Fruit fly (Drosophila melanogaster) whole organism, embryonic: ENCODE results near the gene CG7231.

Experiments used
- Aef1 ChIP-seq: fragments of 200-800 bp; sonication (Bioruptor generic); IDR thresholded peaks from 3 replicates; pipeline ENCODE4 v1.3.6; 2022; ENCODE audit warnings: missing biosample characterization, missing genetic modification characterization
- CG10321 ChIP-seq: fragments of 200-800 bp; sonication (Bioruptor generic); IDR thresholded peaks from 2 replicates; pipeline ENCODE4 v1.3.6; 2022; ENCODE audit warnings: missing biosample characterization, missing genetic modification characterization
- CG11093 ChIP-seq: fragments of 200-800 bp; sonication (Bioruptor generic); IDR thresholded peaks from 3 replicates; pipeline ENCODE4 v1.3.6; 2022; ENCODE audit warnings: missing biosample characterization, missing genetic modification characterization
- CG13123 ChIP-seq: fragments of 200-800 bp; sonication (Bioruptor generic); optimal IDR thresholded peaks from 2 replicates; lab custom pipeline; 2016; ENCODE audit warnings: missing biosample characterization, missing genetic modification characterization
- CG14965 ChIP-seq: fragments of 200-800 bp; sonication (Bioruptor generic); optimal IDR thresholded peaks from 2 replicates; lab custom pipeline; 2016; ENCODE audit warnings: missing biosample characterization, missing genetic modification characterization, borderline replicate concordance
- CG1602 ChIP-seq: fragments of 200-800 bp; sonication (Bioruptor generic); optimal IDR thresholded peaks from 3 replicates; lab custom pipeline; 2016; ENCODE audit warnings: missing biosample characterization, missing genetic modification characterization
- CG17328 ChIP-seq: fragments of 200-800 bp; sonication (Bioruptor generic); IDR thresholded peaks from 2 replicates; pipeline ENCODE4 v1.3.6; 2022; ENCODE audit warnings: missing biosample characterization, missing genetic modification characterization
- CG17802 ChIP-seq: fragments of 200-800 bp; sonication (Bioruptor generic); optimal IDR thresholded peaks from 2 replicates; lab custom pipeline; 2018; ENCODE audit warnings: missing biosample characterization, mild to moderate bottlenecking, missing genetic modification characterization, moderate library complexity
- CG1832 ChIP-seq: fragments of 200-800 bp; sonication (Bioruptor generic); optimal IDR thresholded peaks from 2 replicates; lab custom pipeline; 2017; ENCODE audit warnings: missing biosample characterization, mild to moderate bottlenecking, missing genetic modification characterization, inconsistent platforms
- CG6791 ChIP-seq: fragments of 200-800 bp; sonication (Bioruptor generic); IDR thresholded peaks from 3 replicates; pipeline ENCODE4 v1.3.6; 2022; ENCODE audit warnings: missing biosample characterization, missing genetic modification characterization; ENCODE audit not compliant: partially characterized antibody
- CG7372 ChIP-seq: fragments of 200-800 bp; sonication (Bioruptor generic); IDR thresholded peaks from 2 replicates; pipeline ENCODE4 v1.3.6; 2022; ENCODE audit warnings: missing biosample characterization, missing genetic modification characterization
- CG7745 ChIP-seq: fragments of 200-800 bp; sonication (Bioruptor generic); optimal IDR thresholded peaks from 2 replicates; lab custom pipeline; 2018; ENCODE audit warnings: missing biosample characterization, mild to moderate bottlenecking, missing genetic modification characterization, moderate library complexity
- CG7928 ChIP-seq: fragments of 200-800 bp; sonication (Bioruptor generic); optimal IDR thresholded peaks from 2 replicates; lab custom pipeline; 2017; ENCODE audit warnings: missing biosample characterization, mild to moderate bottlenecking, missing genetic modification characterization
- CG7963 ChIP-seq: fragments of 200-800 bp; sonication (Bioruptor generic); IDR thresholded peaks from 3 replicates; pipeline ENCODE4 v1.3.6; 2022; ENCODE audit warnings: missing biosample characterization, missing genetic modification characterization; ENCODE audit not compliant: partially characterized antibody
- CG8290 ChIP-seq, 3 experiments: fragments of 200-800 bp; sonication (Bioruptor generic); optimal IDR thresholded peaks; 2 replicates each; lab custom pipeline; 2016 to 2019; ENCODE audit warnings: missing biosample characterization in 3 of 3, missing genetic modification characterization in 3 of 3, mild to moderate bottlenecking in 2 of 3, moderate library complexity in 1 of 3
- CG8388 ChIP-seq: fragments of 200-800 bp; sonication (Bioruptor generic); optimal IDR thresholded peaks from 2 replicates; lab custom pipeline; 2019; ENCODE audit warnings: missing biosample characterization, mild to moderate bottlenecking, missing genetic modification characterization, moderate library complexity
- Dad ChIP-seq: fragments of 200-800 bp; sonication (Bioruptor generic); optimal IDR thresholded peaks from 3 replicates; lab custom pipeline; 2016; ENCODE audit warnings: missing biosample characterization, missing genetic modification characterization
- Elba2 ChIP-seq: fragments of 200-800 bp; sonication (Bioruptor generic); optimal IDR thresholded peaks from 3 replicates; lab custom pipeline; 2016; ENCODE audit warnings: missing biosample characterization, missing genetic modification characterization
- GATAe ChIP-seq: fragments of 200-800 bp; sonication (Bioruptor generic); conservative IDR thresholded peaks from 2 replicates; pipeline ENCODE4 v1.3.6; 2022; ENCODE audit warnings: missing biosample characterization, missing genetic modification characterization
- Gsc ChIP-seq: fragments of 200-800 bp; sonication (Bioruptor generic); IDR thresholded peaks from 2 replicates; pipeline ENCODE4 v1.3.6; 2022; ENCODE audit warnings: missing biosample characterization, missing genetic modification characterization
- HLH54F ChIP-seq: fragments of 200-800 bp; sonication (Bioruptor generic); optimal IDR thresholded peaks from 3 replicates; lab custom pipeline; 2016; ENCODE audit warnings: missing biosample characterization, missing genetic modification characterization
- HmgZ ChIP-seq: fragments of 200-800 bp; sonication (Bioruptor generic); optimal IDR thresholded peaks from 2 replicates; lab custom pipeline; 2018; ENCODE audit warnings: missing biosample characterization, mild to moderate bottlenecking, missing genetic modification characterization
- Hr39 ChIP-seq: fragments of >200 bp; optimal IDR thresholded peaks from 2 replicates; lab custom pipeline; 2017
- NK7.1 ChIP-seq: fragments of 200-800 bp; sonication (Bioruptor generic); optimal IDR thresholded peaks from 3 replicates; lab custom pipeline; 2016; ENCODE audit warnings: missing biosample characterization, missing genetic modification characterization
- Poxn ChIP-seq: fragments of 200-800 bp; sonication (Bioruptor generic); IDR thresholded peaks from 2 replicates; pipeline ENCODE4 v1.3.6; 2022; ENCODE audit warnings: missing biosample characterization, missing genetic modification characterization
- Ptx1 ChIP-seq: fragments of 200-800 bp; sonication (Bioruptor generic); IDR thresholded peaks from 2 replicates; pipeline ENCODE4 v1.3.6; 2022; ENCODE audit warnings: missing biosample characterization, missing genetic modification characterization
- Rx ChIP-seq: fragments of 200-800 bp; sonication (Bioruptor generic); IDR thresholded peaks from 2 replicates; pipeline ENCODE4 v1.3.6; 2022; ENCODE audit warnings: missing biosample characterization, missing genetic modification characterization
- Spps ChIP-seq: fragments of 200-800 bp; sonication (Bioruptor generic); optimal IDR thresholded peaks from 2 replicates; lab custom pipeline; 2018; ENCODE audit warnings: missing biosample characterization, mild to moderate bottlenecking, missing genetic modification characterization
- Sry-β ChIP-seq: fragments of 200-800 bp; sonication (Bioruptor generic); optimal IDR thresholded peaks from 2 replicates; lab custom pipeline; 2018; ENCODE audit warnings: missing biosample characterization, mild to moderate bottlenecking, missing genetic modification characterization, moderate library complexity
- Tbp ChIP-seq: fragments of >200 bp; optimal IDR thresholded peaks from 2 replicates; lab custom pipeline; 2018; ENCODE audit warnings: missing biosample characterization, missing genetic modification characterization
- Trl ChIP-seq, 3 experiments: fragments of >200 bp in 2 of 3; fragments of 200-800 bp in 1 of 3; sonication (Bioruptor generic) in 1 of 3; optimal IDR thresholded peaks; 2 replicates in 1 of 3; 3 replicates in 2 of 3; lab custom pipeline; 2016 to 2017; ENCODE audit warnings: missing biosample characterization in 1 of 3, missing genetic modification characterization in 1 of 3
- Usf ChIP-seq: fragments of 200-800 bp; sonication (Bioruptor generic); optimal IDR thresholded peaks from 2 replicates; lab custom pipeline; 2017; ENCODE audit warnings: missing genotype, missing biosample characterization, missing genetic modification characterization
- ac ChIP-seq: fragments of 200-800 bp; sonication (Bioruptor generic); optimal IDR thresholded peaks from 3 replicates; lab custom pipeline; 2017; ENCODE audit warnings: missing biosample characterization, mild to moderate bottlenecking, missing genetic modification characterization
- dm ChIP-seq: fragments of 200-800 bp; sonication (Bioruptor generic); optimal IDR thresholded peaks from 3 replicates; lab custom pipeline; 2016; ENCODE audit warnings: missing biosample characterization, missing genetic modification characterization
- dmrt99B ChIP-seq: fragments of 200-800 bp; sonication (Bioruptor generic); optimal IDR thresholded peaks from 2 replicates; lab custom pipeline; 2018; ENCODE audit warnings: missing biosample characterization, mild to moderate bottlenecking, missing genetic modification characterization, moderate library complexity
- ems ChIP-seq: fragments of 200-800 bp; sonication (Bioruptor generic); optimal IDR thresholded peaks from 3 replicates; lab custom pipeline; 2016; ENCODE audit warnings: missing biosample characterization, missing genetic modification characterization
- exex ChIP-seq: fragments of 200-800 bp; sonication (Bioruptor generic); optimal IDR thresholded peaks from 4 replicates; lab custom pipeline; 2018; ENCODE audit warnings: missing biosample characterization, mild to moderate bottlenecking, missing genetic modification characterization, moderate library complexity
- gce ChIP-seq: fragments of 200-800 bp; sonication (Bioruptor generic); IDR thresholded peaks from 3 replicates; pipeline ENCODE4 v1.3.6; 2022; ENCODE audit warnings: missing biosample characterization, missing genetic modification characterization
- gsb-n ChIP-seq: fragments of 200-800 bp; sonication (Bioruptor generic); optimal IDR thresholded peaks from 3 replicates; lab custom pipeline; 2018; ENCODE audit warnings: missing biosample characterization, mild to moderate bottlenecking, missing genetic modification characterization
- hb ChIP-seq: fragments of 200-800 bp; sonication (Bioruptor generic); IDR thresholded peaks from 3 replicates; pipeline ENCODE4 v1.3.6; 2022; ENCODE audit warnings: missing biosample characterization, missing genetic modification characterization; ENCODE audit not compliant: partially characterized antibody
- hbn ChIP-seq: fragments of 200-800 bp; sonication (Bioruptor generic); IDR thresholded peaks from 2 replicates; pipeline ENCODE4 v1.3.6; 2022; ENCODE audit warnings: missing biosample characterization, missing genetic modification characterization; ENCODE audit not compliant: partially characterized antibody
- pita ChIP-seq: fragments of 200-800 bp; sonication (Bioruptor generic); optimal IDR thresholded peaks from 2 replicates; lab custom pipeline; 2017; ENCODE audit warnings: missing biosample characterization, mild to moderate bottlenecking, missing genetic modification characterization
- toy ChIP-seq: fragments of 200-800 bp; sonication (Bioruptor generic); IDR thresholded peaks from 2 replicates; pipeline ENCODE4 v1.3.6; 2022; ENCODE audit warnings: missing biosample characterization, missing genetic modification characterization
- trem ChIP-seq: fragments of 200-800 bp; optimal IDR thresholded peaks from 3 replicates; lab custom pipeline; 2019; ENCODE audit warnings: missing biosample characterization, mild to moderate bottlenecking, missing genetic modification characterization, moderate library complexity
- twi ChIP-seq: fragments of 200-800 bp; optimal IDR thresholded peaks from 2 replicates; lab custom pipeline; 2019; ENCODE audit warnings: missing biosample characterization, mild to moderate bottlenecking, missing genetic modification characterization, moderate library complexity
- unpg ChIP-seq: fragments of 200-800 bp; sonication (Bioruptor generic); optimal IDR thresholded peaks from 3 replicates; lab custom pipeline; 2018; ENCODE audit warnings: missing biosample characterization, mild to moderate bottlenecking, missing genetic modification characterization, moderate library complexity
- zfh2 ChIP-seq: fragments of 200-800 bp; sonication (Bioruptor generic); optimal IDR thresholded peaks from 2 replicates; lab custom pipeline; 2016; ENCODE audit warnings: missing biosample characterization, missing genetic modification characterization

CG7231 gene

dm6 chr2L:8001694-8002627, 18.2 kb downstream of the CG7231 start (continued):
- TF ChIP-seq CG1832 (no peak), CG6791 (GFP tag; lab: Robert Waterston, UW) (no peak), Usf (peak; percentile 57), Elba2 (GFP tag; lab: Kevin White, UChicago) (no peak), unpg (GFP tag; lab: Kevin White, UChicago) (peak; percentile 84), CG7963 (GFP tag; lab: Robert Waterston, UW) (no peak), HmgZ (peak; percentile 82), Gsc (GFP tag; lab: Robert Waterston, UW) (no peak), gce (GFP tag; lab: Robert Waterston, UW) (0 out of 3 replicates have a peak, but pooled peaks have one; percentile 41), Hr39 (lab: Kevin White, UChicago) (no peak), zfh2 (GFP tag; lab: Kevin White, UChicago) (peak; percentile 71), exex (peak; percentile 46), toy (peak; percentile 53), CG17328 (peak; percentile 71), CG8290 (GFP tag; optimal IDR thresholded peaks at IDR 0.05; lab: Kevin White, UChicago) (peak; percentile 37), CG8290 (tag; optimal IDR thresholded peaks at IDR 0.05; lab: Kevin White, UChicago) (peak in 1 of 2 experiments; percentile 67), Sry-β (GFP tag; lab: Kevin White, UChicago) (peak; percentile 37), trem (tag; lab: Kevin White, UChicago) (peak; percentile 70), CG1602 (peak; percentile 84), gsb-n (tag; lab: Kevin White, UChicago) (peak; percentile 78), Trl (optimal IDR thresholded peaks at IDR 0.05; lab: Kevin White, UChicago) (no peak), Trl (GFP tag; optimal IDR thresholded peaks at IDR 0.05; lab: Kevin White, UChicago) (peak; percentile 11), CG11093 (GFP tag; lab: Robert Waterston, UW) (peak; percentile 80; the same call in 2 of the 3 replicates), pita (GFP tag; lab: Kevin White, UChicago) (no peak), NK7.1 (GFP tag; lab: Kevin White, UChicago) (peak; percentile 65), Poxn (GFP tag; lab: Robert Waterston, UW) (peak; percentile 61; the same call in 1 of the 2 replicates), CG14965 (no peak), Tbp (GFP tag; lab: Kevin White, UChicago) (no peak), CG7372 (GFP tag; lab: Robert Waterston, UW) (peak; percentile 86), hbn (no peak), CG8388 (peak; percentile 74), CG10321 (GFP tag; lab: Robert Waterston, UW) (peak; percentile 50; the same call in 1 of the 2 replicates), GATAe (GFP tag; lab: Robert Waterston, UW) (peak; percentile 70), Ptx1 (GFP tag; lab: Robert Waterston, UW) (peak; percentile 91), CG13123 (peak; percentile 44), dm (GFP tag; lab: Kevin White, UChicago) (peak; percentile 65), dmrt99B (tag; lab: Kevin White, UChicago) (peak; percentile 93), HLH54F (peak; percentile 77), Dad (peak; percentile 75), CG7745 (tag; lab: Kevin White, UChicago) (no peak), CG17802 (no peak), Rx (GFP tag; lab: Robert Waterston, UW) (no peak; the same call in 1 of the 2 replicates), CG7928 (GFP tag; lab: Kevin White, UChicago) (peak; percentile 25), Spps (tag; lab: Kevin White, UChicago) (peak; percentile 64), ac (GFP tag; lab: Kevin White, UChicago) (peak; percentile 81), Aef1 (GFP tag; lab: Robert Waterston, UW) (peak; percentile 79; the same call in 2 of the 3 replicates), ems (GFP tag; lab: Kevin White, UChicago) (peak; percentile 90), hb (GFP tag; lab: Robert Waterston, UW) (no peak), twi (peak; percentile 70)
